Fruit fly (Drosophila melanogaster): Measurements from ENCODE around the gene Cubn2.

Cubn2 gene

DNA sequence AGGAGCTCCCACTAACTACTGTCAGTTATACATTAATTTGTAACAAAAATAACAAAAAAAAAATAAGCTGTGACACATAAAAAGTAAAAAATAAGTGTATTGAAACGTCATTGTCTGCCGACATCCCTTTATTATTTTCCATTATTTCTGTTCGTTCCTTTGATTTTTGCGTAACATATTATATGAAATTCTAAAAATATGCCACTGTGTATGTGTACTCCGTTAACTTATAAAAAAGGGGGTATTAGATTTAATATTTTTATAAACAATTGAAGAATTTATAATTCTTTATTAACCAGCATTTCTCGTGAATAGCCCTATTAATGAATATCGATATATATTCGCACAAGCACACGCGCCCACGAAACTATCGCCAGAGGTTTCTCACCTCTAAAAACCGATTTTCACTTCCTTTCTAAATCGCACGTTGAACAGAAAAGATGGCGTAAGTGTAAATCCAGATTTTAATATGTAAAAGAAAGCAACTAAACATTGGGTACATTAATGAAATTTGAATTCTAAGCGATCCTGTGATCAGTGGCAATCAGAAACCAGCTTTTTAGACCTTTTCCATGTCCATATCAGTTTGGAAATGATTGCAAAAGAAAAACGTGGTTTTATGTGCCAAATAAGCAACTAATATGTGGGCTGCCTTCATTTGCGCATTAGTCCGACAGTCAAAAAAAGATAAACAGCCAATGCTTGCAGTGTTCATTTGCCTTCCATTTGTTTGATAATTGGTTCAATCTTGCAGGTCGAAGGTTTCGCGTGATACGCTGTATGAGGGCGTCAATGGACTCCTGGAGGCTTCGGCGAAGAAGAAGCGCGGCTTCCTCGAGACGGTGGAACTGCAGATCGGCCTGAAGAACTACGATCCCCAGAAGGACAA, 8.1 kb upstream of the Cubn2 start, which contains the start of gene RpL10Ab (continued):
- TF ChIP-seq insv (GFP tag; optimal IDR thresholded peaks at IDR 0.05) (no peak), Atf3 (GFP tag; optimal IDR thresholded peaks at IDR 0.05) (peak; percentile 14), Usf (GFP tag; optimal IDR thresholded peaks at IDR 0.05) (peak; percentile 48), HLH54F (GFP tag; optimal IDR thresholded peaks at IDR 0.05) (peak; percentile 32), NfI (GFP tag; optimal IDR thresholded peaks at IDR 0.05) (peak; percentile 79), klu (GFP tag; IDR thresholded peaks at IDR 0.05) (peak; percentile 61; the same call in 1 of the 2 replicates), Hey (tag; optimal IDR thresholded peaks at IDR 0.05) (peak; percentile 26), CG11093 (GFP tag; IDR thresholded peaks at IDR 0.05) (peak; percentile 48; the same call in 1 of the 3 replicates), CG3847 (GFP tag; IDR thresholded peaks at IDR 0.05) (peak; percentile 45), CG14965 (GFP tag; optimal IDR thresholded peaks at IDR 0.05; ENCODE audit: borderline replicate concordance) (no peak), CG14860 (GFP tag; IDR thresholded peaks at IDR 0.05; ENCODE audit: partially characterized antibody) (peak; percentile 71), CG3726 (GFP tag; IDR thresholded peaks at IDR 0.05) (0 out of 3 replicates have a peak, but pooled peaks have one; percentile 27), ERR (GFP tag; optimal IDR thresholded peaks at IDR 0.05) (no peak), mld (GFP tag; IDR thresholded peaks at IDR 0.05; ENCODE audit: partially characterized antibody) (peak; percentile 86; the same call in 2 of the 3 replicates), crp (GFP tag; optimal IDR thresholded peaks at IDR 0.05) (peak in 1 of 2 experiments; percentile 1), CG10321 (GFP tag; IDR thresholded peaks at IDR 0.05) (no peak), mirr (GFP tag; optimal IDR thresholded peaks at IDR 0.05) (peak; percentile 57), CG16813 (GFP tag; IDR thresholded peaks at IDR 0.05; ENCODE audit: partially characterized antibody) (peak; percentile 90), en (GFP tag; optimal IDR thresholded peaks at IDR 0.05) (peak; percentile 1), trem (tag; optimal IDR thresholded peaks at IDR 0.05) (peak; percentile 79), hth (optimal IDR thresholded peaks at IDR 0.05) (no peak), gt (GFP tag; IDR thresholded peaks at IDR 0.05) (no peak), E2f2 (GFP tag; IDR thresholded peaks at IDR 0.05) (0 out of 2 replicates have a peak, but pooled peaks have one; percentile 37), CG10431 (GFP tag; optimal IDR thresholded peaks at IDR 0.05) (peak; percentile 42), tx (GFP tag; optimal IDR thresholded peaks at IDR 0.05) (no peak), CG12769 (tag; optimal IDR thresholded peaks at IDR 0.05) (no peak), Bteb2 (GFP tag; optimal IDR thresholded peaks at IDR 0.05) (peak; percentile 47), nom (GFP tag; optimal IDR thresholded peaks at IDR 0.05) (peak; percentile 40), CG8924 (tag; optimal IDR thresholded peaks at IDR 0.05) (peak; percentile 76), lov (optimal IDR thresholded peaks at IDR 0.05) (no peak), lov (GFP tag; IDR thresholded peaks at IDR 0.05) (peak; percentile 86), CG2199 (GFP tag; IDR thresholded peaks at IDR 0.05) (no peak), Taf1 (GFP tag; IDR thresholded peaks at IDR 0.05) (0 out of 2 replicates have a peak, but pooled peaks have one; percentile 6), Bdp1 (GFP tag; optimal IDR thresholded peaks at IDR 0.05) (no peak), Ravus (GFP tag; IDR thresholded peaks at IDR 0.05) (no peak), rib (GFP tag; IDR thresholded peaks at IDR 0.05) (peak; percentile 67; the same call in 1 of the 2 replicates), row (GFP tag; IDR thresholded peaks at IDR 0.05) (peak; percentile 84), peb (GFP tag; IDR thresholded peaks at IDR 0.05) (no peak), odd (GFP tag; optimal IDR thresholded peaks at IDR 0.05) (peak; percentile 37), Dad (GFP tag; optimal IDR thresholded peaks at IDR 0.05) (peak; percentile 50), Dek (tag; optimal IDR thresholded peaks at IDR 0.05) (peak; percentile 48), ranshi (GFP tag; IDR thresholded peaks at IDR 0.05) (peak; percentile 74; the same call in 1 of the 2 replicates), Fer1 (GFP tag; optimal IDR thresholded peaks at IDR 0.05) (peak; percentile 3), CG17186 (GFP tag; optimal IDR thresholded peaks at IDR 0.05) (peak; percentile 45), CG15696 (tag; optimal IDR thresholded peaks at IDR 0.05) (peak; percentile 50), gcm2 (GFP tag; optimal IDR thresholded peaks at IDR 0.05) (no peak), h (optimal IDR thresholded peaks at IDR 0.05) (no peak), grn (GFP tag; optimal IDR thresholded peaks at IDR 0.05) (no peak), CG8290 (GFP tag; optimal IDR thresholded peaks at IDR 0.05) (no peak), CG8290 (tag; optimal IDR thresholded peaks at IDR 0.05) (peak in 1 of 2 experiments; percentile 81)
